Fruit fly (Drosophila melanogaster): ENCODE measurements around the gene CG4942.

CG4942 gene

dm6 chr3L:9072731-9073385 lies at the start of gene CG4942, which contains the start of gene CG4911:
Gene CG4942, plus strand, starts transcription at chr3L:9073105.
Gene CG4911, minus strand, starts transcription at chr3L:9072731.
- no peak for TF ChIP-seq CG17801 (GFP tag; optimal IDR thresholded peaks at IDR 0.05; ENCODE audit: partially characterized antibody)

- TF ChIP-seq CG17801 (GFP tag; optimal IDR thresholded peaks at IDR 0.05; ENCODE audit: partially characterized antibody): no peak
Observed at dm6 chr3L:9023627-9024026, 49.3 kb upstream of the CG4942 start.

- TF ChIP-seq CG17801 (GFP tag; optimal IDR thresholded peaks at IDR 0.05; ENCODE audit: partially characterized antibody): no peak
Observed at dm6 chr3L:9024741-9025140, 48.2 kb upstream of the CG4942 start.

- no peak for TF ChIP-seq CG17801 (GFP tag; optimal IDR thresholded peaks at IDR 0.05; ENCODE audit: partially characterized antibody)
Observed at dm6 chr3L:9025178-9025577, 47.7 kb upstream of the CG4942 start.

DNA sequence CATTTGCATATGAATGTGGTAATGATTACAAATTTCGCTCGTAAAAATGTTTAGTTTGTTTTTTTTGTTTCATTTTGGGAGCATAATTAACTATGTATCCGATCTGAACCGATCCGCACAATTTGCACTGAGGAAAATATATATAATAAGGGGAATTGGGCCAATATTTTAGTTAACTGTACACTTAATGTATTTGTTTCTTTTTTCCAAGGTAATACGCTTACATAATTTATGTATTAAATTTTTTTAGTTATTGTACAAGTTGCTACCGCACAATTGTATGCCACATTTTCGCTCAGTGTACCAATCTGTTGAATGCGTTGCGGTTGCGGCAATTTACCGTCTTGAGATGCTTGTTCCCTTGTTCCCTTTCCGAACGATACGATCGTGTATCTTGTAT lies 47.2 kb upstream of the CG4942 start:
- no peak for TF ChIP-seq CG17801 (GFP tag; optimal IDR thresholded peaks at IDR 0.05; ENCODE audit: partially characterized antibody)

DNA sequence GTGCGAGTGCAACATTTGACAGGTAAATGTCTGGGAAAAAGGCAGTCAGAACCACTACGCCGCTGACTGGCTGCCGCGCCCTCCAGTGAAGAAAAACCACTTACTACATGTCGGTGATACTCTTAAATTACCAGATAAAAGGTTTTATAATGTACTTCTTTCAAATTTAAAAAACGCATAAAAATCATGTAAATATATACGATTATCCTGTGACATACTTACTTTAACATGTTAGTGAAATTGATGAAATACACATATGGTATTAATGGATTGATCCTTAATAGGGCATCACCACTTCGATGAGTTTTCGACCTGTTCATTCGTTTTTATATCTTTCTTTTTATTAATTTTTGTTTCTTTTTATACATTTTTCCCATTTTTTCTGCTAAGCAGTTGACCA lies 46.3 kb upstream of the CG4942 start:
- no peak for TF ChIP-seq CG17801 (GFP tag; optimal IDR thresholded peaks at IDR 0.05; ENCODE audit: partially characterized antibody)

- TF ChIP-seq CG17801 (GFP tag; optimal IDR thresholded peaks at IDR 0.05; ENCODE audit: partially characterized antibody): no peak
Observed at dm6 chr3L:9027122-9027696, 45.7 kb upstream of the CG4942 start.

DNA sequence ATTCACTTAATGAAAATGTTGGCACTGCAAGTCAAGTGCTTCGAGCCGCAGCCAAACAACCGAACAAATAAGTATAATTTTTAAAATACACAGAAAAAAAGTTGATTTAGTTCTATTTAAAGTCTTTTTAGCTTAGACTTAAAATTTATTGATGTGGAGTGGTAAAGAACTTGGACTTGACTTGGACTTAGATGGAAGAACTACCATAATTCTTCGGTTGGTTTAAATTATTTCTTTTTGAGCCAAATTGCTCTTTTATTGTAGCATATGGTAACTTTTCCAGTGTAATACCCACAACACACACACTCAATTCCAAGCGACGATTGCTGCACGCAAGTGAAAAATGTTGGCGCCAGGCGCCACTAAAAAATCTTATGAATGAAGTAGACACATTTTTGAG lies 44.8 kb upstream of the CG4942 start:
- no peak for TF ChIP-seq CG17801 (GFP tag; optimal IDR thresholded peaks at IDR 0.05; ENCODE audit: partially characterized antibody)

DNA sequence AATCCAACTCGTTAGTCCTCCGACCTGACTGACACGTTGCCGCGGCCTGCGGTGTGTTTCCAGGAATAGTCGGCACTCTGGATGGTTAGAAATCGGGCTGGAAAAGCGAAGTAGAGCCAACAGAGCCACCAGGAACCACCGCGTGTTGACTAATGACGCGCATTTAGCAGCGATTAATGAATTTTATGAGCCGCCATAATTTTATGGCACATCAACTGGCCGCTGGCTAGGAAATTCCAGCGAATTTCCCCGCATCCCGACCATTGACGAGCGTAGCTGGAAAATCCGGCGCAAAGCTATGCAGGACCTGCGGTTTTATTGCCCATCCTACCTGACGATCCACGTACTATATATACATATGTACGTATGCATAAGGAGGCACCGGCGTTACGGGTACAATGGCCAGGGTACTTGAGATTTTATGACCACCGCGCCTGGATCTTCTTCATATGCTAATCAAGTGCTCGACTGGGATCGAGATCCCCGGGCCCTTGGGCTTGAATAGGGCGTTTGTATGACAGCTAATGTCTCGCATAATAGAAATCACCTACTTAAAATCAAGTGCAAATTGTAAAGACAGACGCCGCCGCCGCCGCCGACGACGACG lies 43.6 kb upstream of the CG4942 start:
- TF ChIP-seq CG17801 (GFP tag; optimal IDR thresholded peaks at IDR 0.05; ENCODE audit: partially characterized antibody): no peak

DNA sequence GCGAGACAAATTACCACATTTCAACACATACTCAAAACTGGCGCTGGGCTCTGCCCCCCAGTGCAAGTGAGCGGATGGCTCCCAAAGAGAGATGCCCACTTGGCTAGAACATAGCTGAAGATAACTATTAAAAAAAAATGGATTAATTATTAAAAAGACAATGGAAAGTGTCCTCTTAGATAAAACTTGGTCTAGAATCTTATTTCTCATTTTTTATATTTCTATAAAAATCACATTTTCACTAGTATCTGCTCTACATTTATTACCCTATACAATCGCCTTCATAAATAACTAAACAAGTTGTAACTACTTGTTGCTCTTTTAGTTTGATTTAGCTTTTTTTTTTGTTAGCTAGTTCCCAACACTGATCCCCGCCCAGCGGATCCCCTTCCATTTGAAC lies 40.0 kb upstream of the CG4942 start:
- TF ChIP-seq CG17801 (GFP tag; optimal IDR thresholded peaks at IDR 0.05; ENCODE audit: partially characterized antibody): no peak

DNA sequence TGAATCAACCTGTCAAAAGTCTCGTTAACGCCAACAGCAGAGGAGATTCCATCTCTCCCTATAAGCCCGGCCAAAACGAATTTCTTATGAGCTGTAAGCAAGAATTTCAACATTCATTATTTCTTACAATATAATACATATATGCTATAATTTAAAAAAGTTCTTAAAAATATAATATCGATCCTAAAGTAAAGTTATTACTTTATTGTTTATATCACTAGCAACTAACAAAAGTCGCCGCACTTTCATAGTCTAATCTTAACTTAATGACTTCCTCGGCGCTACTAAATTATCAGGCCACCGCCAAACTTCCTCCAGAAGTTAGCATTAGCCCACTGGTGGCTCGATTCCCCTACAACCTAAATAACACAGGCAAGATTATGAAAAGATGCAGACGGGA lies 39.4 kb upstream of the CG4942 start:
- no peak for TF ChIP-seq CG17801 (GFP tag; optimal IDR thresholded peaks at IDR 0.05; ENCODE audit: partially characterized antibody)

- TF ChIP-seq CG17801 (GFP tag; optimal IDR thresholded peaks at IDR 0.05; ENCODE audit: partially characterized antibody): no peak
Observed at dm6 chr3L:9033999-9034626, 38.8 kb upstream of the CG4942 start.

dm6 chr3L:9037608-9038007 lies 35.3 kb upstream of the CG4942 start:
- no peak for TF ChIP-seq CG17801 (GFP tag; optimal IDR thresholded peaks at IDR 0.05; ENCODE audit: partially characterized antibody)

DNA sequence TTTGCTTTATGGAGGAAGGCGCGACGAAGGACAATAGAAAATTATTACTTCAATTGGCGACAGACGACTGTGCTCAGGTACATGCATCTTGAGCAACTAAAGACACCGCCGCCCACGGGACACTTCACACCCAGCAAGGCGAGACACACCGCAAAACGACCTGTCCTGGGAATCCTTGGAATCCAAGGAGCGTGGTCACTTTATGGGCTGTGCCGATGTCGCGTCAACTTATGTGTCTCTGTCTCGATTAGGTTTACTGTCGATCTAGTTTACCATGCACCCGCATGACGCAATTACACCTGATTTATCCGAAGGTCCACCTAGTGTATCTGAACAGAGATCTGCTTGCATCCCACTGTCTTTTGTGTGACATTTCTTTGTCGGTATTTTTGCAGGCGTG lies 33.7 kb upstream of the CG4942 start:
- TF ChIP-seq CG17801 (GFP tag; optimal IDR thresholded peaks at IDR 0.05; ENCODE audit: partially characterized antibody): no peak

DNA sequence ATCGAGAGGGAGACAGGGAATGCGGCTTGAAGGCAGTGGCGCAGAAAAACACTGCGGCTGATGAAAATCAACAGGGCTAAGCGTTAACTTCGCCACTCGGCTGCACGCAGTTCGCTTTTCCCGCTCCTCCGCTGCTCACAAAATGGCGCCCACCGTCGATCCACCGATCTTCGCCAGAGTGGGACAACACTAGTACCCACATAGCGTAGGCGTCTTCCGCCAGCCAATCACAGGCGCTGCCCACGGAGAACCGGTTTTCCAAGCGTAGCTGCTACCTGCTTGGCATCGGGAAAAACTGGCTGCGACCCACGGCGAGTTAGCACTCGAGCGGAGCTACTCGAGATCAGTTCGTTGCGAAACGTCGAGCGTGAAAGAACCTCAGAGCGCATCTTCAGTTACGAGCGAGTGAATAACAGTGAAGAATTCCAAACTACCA lies 31.8 kb upstream of the CG4942 start, which contains the start of gene Doc1:
Gene Doc1 (plus strand): TSS at position 334 of the 436 bp plus-strand sequence.
- TF ChIP-seq CG17801 (GFP tag; optimal IDR thresholded peaks at IDR 0.05; ENCODE audit: partially characterized antibody): no peak
